Worm (Caenorhabditis elegans) whole organism, L2 larva: ENCODE measurements around the gene F43C11.1.

Experiments
- aly-2 ChIP-seq: fragments of 150-350 bp; optimal IDR thresholded peaks from 2 replicates; lab custom pipeline; 2014; ENCODE audit warnings: missing biosample characterization, missing genetic modification characterization
- blmp-1 ChIP-seq: sonication (generic microtip); optimal IDR thresholded peaks from 2 replicates; lab custom pipeline; 2017; ENCODE audit warnings: missing genetic modification characterization, mild to moderate bottlenecking, missing compliant biosample characterization, antibody characterized with exemption, moderate library complexity; ENCODE audit not compliant: insufficient read depth
- ceh-82 ChIP-seq: fragments of 150-350 bp; optimal IDR thresholded peaks from 2 replicates; lab custom pipeline; 2014; ENCODE audit warnings: missing biosample characterization, missing genetic modification characterization
- lsy-2 ChIP-seq, 2 experiments: fragments of 150-350 bp in 1 of 2; sonication (generic microtip) in 1 of 2; optimal IDR thresholded peaks; 2 replicates each; lab custom pipeline; 2014 to 2017; ENCODE audit warnings: missing biosample characterization in 2 of 2, missing genetic modification characterization in 2 of 2
- nhr-11 ChIP-seq: fragments of 150-350 bp; optimal IDR thresholded peaks from 2 replicates; lab custom pipeline; 2014; ENCODE audit warnings: missing biosample characterization, missing genetic modification characterization
- nhr-12 ChIP-seq: fragments of 150-350 bp; optimal IDR thresholded peaks from 2 replicates; lab custom pipeline; 2014; ENCODE audit warnings: missing biosample characterization, missing genetic modification characterization
- nhr-21 ChIP-seq: fragments of 150-350 bp; optimal IDR thresholded peaks from 2 replicates; lab custom pipeline; 2014; ENCODE audit warnings: missing biosample characterization, missing genetic modification characterization
- nhr-6 ChIP-seq: fragments of 150-350 bp; optimal IDR thresholded peaks from 2 replicates; lab custom pipeline; 2014; ENCODE audit warnings: missing biosample characterization, missing genetic modification characterization
- sem-4 ChIP-seq: fragments of 150-350 bp; optimal IDR thresholded peaks from 2 replicates; lab custom pipeline; 2014; ENCODE audit warnings: missing biosample characterization, missing genetic modification reagents, missing genetic modification characterization
- snpc-4 ChIP-seq: fragments of 150-350 bp; optimal IDR thresholded peaks from 2 replicates; lab custom pipeline; 2014; ENCODE audit warnings: missing biosample characterization, missing genetic modification characterization
- unc-62 ChIP-seq: fragments of 150-350 bp; optimal IDR thresholded peaks from 2 replicates; lab custom pipeline; 2014; ENCODE audit warnings: missing biosample characterization, missing genetic modification reagents, missing genetic modification characterization
- zag-1 ChIP-seq: fragments of 150-350 bp; optimal IDR thresholded peaks from 2 replicates; lab custom pipeline; 2014; ENCODE audit warnings: missing biosample characterization, missing genetic modification characterization
- ztf-11 ChIP-seq: sonication (generic microtip); optimal IDR thresholded peaks from 2 replicates; lab custom pipeline; 2017; ENCODE audit warnings: missing biosample characterization, missing genetic modification characterization

ce11 chrII:2341515-2341914 lies 15.4 kb upstream of the F43C11.1 start, which contains the start of gene enri-1:
- TF ChIP-seq unc-62 (GFP tag; lab: Kevin White, UChicago): no peak
- no peak for TF ChIP-seq ztf-11 (tag; lab: Kevin White, UChicago)
- no peak for TF ChIP-seq zag-1 (tag; lab: Kevin White, UChicago)
- TF ChIP-seq nhr-12: no peak
- TF ChIP-seq lsy-2 (tag; optimal IDR thresholded peaks at IDR 0.05; lab: Kevin White, UChicago): no peak
- no peak for TF ChIP-seq aly-2
- no peak for TF ChIP-seq snpc-4
- no peak for TF ChIP-seq nhr-21 (tag; lab: Kevin White, UChicago)
- TF ChIP-seq nhr-11 (tag; lab: Kevin White, UChicago): no peak
- no peak for TF ChIP-seq sem-4 (tag; lab: Kevin White, UChicago)
- no peak for TF ChIP-seq nhr-6 (tag; lab: Kevin White, UChicago)
- no peak for TF ChIP-seq ceh-82
- no peak for TF ChIP-seq blmp-1 (tag; lab: Kevin White, UChicago)
